Fruit fly (Drosophila melanogaster) whole organism, pupa: ENCODE measurements around the gene CG14915.

ENCODE experiments used
- CG14655 ChIP-seq: fragments of 200-800 bp; sonication (Bioruptor generic); optimal IDR thresholded peaks from 3 replicates; lab custom pipeline; 2017; ENCODE audit warnings: mild to moderate bottlenecking, missing biosample characterization, missing genetic modification reagents, missing genetic modification characterization
- CG15710 ChIP-seq: fragments of 200-800 bp; sonication (Bioruptor generic); optimal IDR thresholded peaks from 2 replicates; lab custom pipeline; 2018; ENCODE audit warnings: missing biosample characterization, mild to moderate bottlenecking, missing genetic modification characterization, moderate library complexity
- CG17806 ChIP-seq: fragments of 200-800 bp; sonication (Bioruptor generic); optimal IDR thresholded peaks from 2 replicates; lab custom pipeline; 2018; ENCODE audit warnings: missing biosample characterization, mild to moderate bottlenecking, missing genetic modification characterization, moderate library complexity
- CG8159 ChIP-seq: fragments of 200-800 bp; sonication (Bioruptor generic); optimal IDR thresholded peaks from 3 replicates; lab custom pipeline; 2018; ENCODE audit warnings: missing biosample characterization, mild to moderate bottlenecking, missing genetic modification characterization, moderate library complexity
- D1 ChIP-seq: fragments of 200-800 bp; sonication (Bioruptor generic); optimal IDR thresholded peaks from 2 replicates; lab custom pipeline; 2018; ENCODE audit warnings: missing biosample characterization, mild to moderate bottlenecking, missing genetic modification characterization, moderate library complexity
- EcR ChIP-seq: fragments of 200-800 bp; sonication (Bioruptor generic); optimal IDR thresholded peaks from 3 replicates; lab custom pipeline; 2019; ENCODE audit warnings: missing biosample characterization, missing genetic modification characterization, mild to moderate bottlenecking, moderate library complexity, missing genetic modification reagents

- TF ChIP-seq CG14655, result no peak
- no peak for TF ChIP-seq EcR
- no peak for TF ChIP-seq CG8159 (tag; lab: Kevin White, UChicago)
- no peak for TF ChIP-seq CG15710 (tag; lab: Kevin White, UChicago)
- TF ChIP-seq D1 (tag; lab: Kevin White, UChicago), result no peak
- no peak for TF ChIP-seq CG17806 (tag; lab: Kevin White, UChicago)
These were observed 11.2 kb downstream of the CG14915 start for dm6 chr2L:11082025-11082424.
